Fruit fly (Drosophila melanogaster) whole organism, pupa: ENCODE data around the gene CG7367.

Source experiments
- CG10348 ChIP-seq: fragments of 200-800 bp; sonication (Bioruptor generic); IDR thresholded peaks from 2 replicates; pipeline ENCODE4 v1.3.6; 2022; ENCODE audit warnings: missing biosample characterization, missing genetic modification characterization
- CG12605 ChIP-seq: fragments of 200-800 bp; sonication (Bioruptor generic); IDR thresholded peaks from 2 replicates; pipeline ENCODE4 v1.3.6; 2022; ENCODE audit warnings: missing biosample characterization, missing genetic modification characterization
- CG13204 ChIP-seq: fragments of 200-800 bp; sonication (Bioruptor generic); optimal IDR thresholded peaks from 2 replicates; lab custom pipeline; 2018; ENCODE audit warnings: missing biosample characterization, mild to moderate bottlenecking, missing genetic modification characterization, moderate library complexity
- CG14655 ChIP-seq: fragments of 200-800 bp; sonication (Bioruptor generic); optimal IDR thresholded peaks from 3 replicates; lab custom pipeline; 2017; ENCODE audit warnings: mild to moderate bottlenecking, missing biosample characterization, missing genetic modification reagents, missing genetic modification characterization
- CG15710 ChIP-seq: fragments of 200-800 bp; sonication (Bioruptor generic); optimal IDR thresholded peaks from 2 replicates; lab custom pipeline; 2018; ENCODE audit warnings: missing biosample characterization, mild to moderate bottlenecking, missing genetic modification characterization, moderate library complexity
- CG17806 ChIP-seq: fragments of 200-800 bp; sonication (Bioruptor generic); optimal IDR thresholded peaks from 2 replicates; lab custom pipeline; 2018; ENCODE audit warnings: missing biosample characterization, mild to moderate bottlenecking, missing genetic modification characterization, moderate library complexity
- CG32121 ChIP-seq: fragments of 200-800 bp; sonication (Bioruptor generic); IDR thresholded peaks from 2 replicates; pipeline ENCODE4 v1.3.6; 2022; ENCODE audit warnings: missing biosample characterization, missing genetic modification characterization
- CG34367 ChIP-seq: fragments of 200-800 bp; sonication (Bioruptor generic); optimal IDR thresholded peaks from 2 replicates; lab custom pipeline; 2018; ENCODE audit warnings: missing biosample characterization, mild to moderate bottlenecking, missing genetic modification characterization
- CG4496 ChIP-seq: fragments of 200-800 bp; sonication (Bioruptor generic); IDR thresholded peaks from 3 replicates; pipeline ENCODE4 v1.3.6; 2022; ENCODE audit warnings: missing biosample characterization, missing genetic modification characterization
- CG8159 ChIP-seq: fragments of 200-800 bp; sonication (Bioruptor generic); optimal IDR thresholded peaks from 3 replicates; lab custom pipeline; 2018; ENCODE audit warnings: missing biosample characterization, mild to moderate bottlenecking, missing genetic modification characterization, moderate library complexity
- CG8301 ChIP-seq: fragments of 200-800 bp; sonication (Bioruptor generic); optimal IDR thresholded peaks from 2 replicates; lab custom pipeline; 2018; ENCODE audit warnings: missing biosample characterization, mild to moderate bottlenecking, missing genetic modification characterization
- CG9948 ChIP-seq: fragments of 200-800 bp; sonication (Bioruptor generic); optimal IDR thresholded peaks from 2 replicates; lab custom pipeline; 2018; ENCODE audit warnings: missing biosample characterization, mild to moderate bottlenecking, missing genetic modification characterization, moderate library complexity
- D1 ChIP-seq: fragments of 200-800 bp; sonication (Bioruptor generic); optimal IDR thresholded peaks from 2 replicates; lab custom pipeline; 2018; ENCODE audit warnings: missing biosample characterization, mild to moderate bottlenecking, missing genetic modification characterization, moderate library complexity
- EcR ChIP-seq: fragments of 200-800 bp; sonication (Bioruptor generic); optimal IDR thresholded peaks from 3 replicates; lab custom pipeline; 2019; ENCODE audit warnings: missing biosample characterization, missing genetic modification characterization, mild to moderate bottlenecking, moderate library complexity, missing genetic modification reagents
- Ets98B ChIP-seq: fragments of 200-800 bp; sonication (Bioruptor generic); IDR thresholded peaks from 2 replicates; pipeline ENCODE4 v1.3.6; 2022; ENCODE audit warnings: missing biosample characterization, missing genetic modification characterization
- Pif1A ChIP-seq: fragments of 200-800 bp; sonication (Bioruptor generic); optimal IDR thresholded peaks from 3 replicates; lab custom pipeline; 2016; ENCODE audit warnings: missing biosample characterization, missing genetic modification characterization
- Pif1B ChIP-seq: fragments of 200-800 bp; sonication (Bioruptor generic); optimal IDR thresholded peaks from 3 replicates; lab custom pipeline; 2016; ENCODE audit warnings: missing biosample characterization, missing genetic modification characterization
- Snoo ChIP-seq: fragments of 200-800 bp; sonication (Bioruptor generic); optimal IDR thresholded peaks from 3 replicates; lab custom pipeline; 2017; ENCODE audit warnings: missing biosample characterization, mild to moderate bottlenecking, missing genetic modification characterization, inconsistent platforms
- fd96Ca ChIP-seq: fragments of 200-800 bp; sonication (Bioruptor generic); IDR thresholded peaks from 3 replicates; pipeline ENCODE4 v1.3.6; 2022; ENCODE audit warnings: missing biosample characterization, missing genetic modification characterization
- gl ChIP-seq: fragments of 200-800 bp; sonication (Bioruptor generic); optimal IDR thresholded peaks from 2 replicates; lab custom pipeline; 2018; ENCODE audit warnings: missing biosample characterization, mild to moderate bottlenecking, missing genetic modification characterization
- rn ChIP-seq: fragments of 200-800 bp; sonication (Bioruptor generic); IDR thresholded peaks from 2 replicates; pipeline ENCODE4 v1.3.6; 2022; ENCODE audit warnings: missing biosample characterization, missing genetic modification characterization

Gene CG7367

dm6 chr2L:7998655-7999054, 40.9 kb downstream of the CG7367 start, which contains the start of gene Sirup:
Sirup (plus strand) TSS chr2L:7998869.
- TF ChIP-seq CG8159 (tag; lab: Kevin White, UChicago) (no peak), Snoo (tag; lab: Kevin White, UChicago) (peak; percentile 4), CG9948 (tag; lab: Kevin White, UChicago) (no peak), EcR (GFP tag; lab: Kevin White, UChicago) (peak; percentile 36), CG32121 (GFP tag; lab: Robert Waterston, UW) (peak; percentile 42; the same call in 1 of the 2 replicates), D1 (tag; lab: Kevin White, UChicago) (peak; percentile 59), Pif1B (GFP tag; lab: Kevin White, UChicago) (peak; percentile 16), CG15710 (tag; lab: Kevin White, UChicago) (peak; percentile 11), CG34367 (tag; lab: Kevin White, UChicago) (peak; percentile 10), CG12605 (GFP tag; lab: Robert Waterston, UW) (peak; percentile 75), CG13204 (GFP tag; lab: Kevin White, UChicago) (peak; percentile 0), CG4496 (0 out of 3 replicates have a peak, but pooled peaks have one; percentile 36), Ets98B (peak; percentile 59; the same call in 1 of the 2 replicates), CG8301 (tag; lab: Kevin White, UChicago) (no peak), Pif1A (GFP tag; lab: Kevin White, UChicago) (peak; percentile 48), gl (tag; lab: Kevin White, UChicago) (peak; percentile 9)

- TF ChIP-seq EcR (GFP tag; lab: Kevin White, UChicago) (no peak), Snoo (tag; lab: Kevin White, UChicago) (no peak), Pif1B (GFP tag; lab: Kevin White, UChicago) (no peak), CG8301 (tag; lab: Kevin White, UChicago) (no peak), CG14655 (no peak), CG12605 (GFP tag; lab: Robert Waterston, UW) (no peak), fd96Ca (GFP tag; lab: Robert Waterston, UW) (no peak), CG10348 (no peak), gl (tag; lab: Kevin White, UChicago) (no peak), Ets98B (no peak), CG13204 (GFP tag; lab: Kevin White, UChicago) (no peak)
Observed at dm6 chr2L:7998080-7998457, 41.5 kb downstream of the CG7367 start, which contains the start of gene CG7227. CG7227 (minus strand) TSS chr2L:7998151.

dm6 chr2L:7997290-7998079, 42.1 kb downstream of the CG7367 start:
- TF ChIP-seq gl (tag; lab: Kevin White, UChicago) (no peak), rn (GFP tag; lab: Robert Waterston, UW) (no peak), CG13204 (GFP tag; lab: Kevin White, UChicago) (no peak), Ets98B (no peak; the same call in 1 of the 2 replicates), Pif1A (GFP tag; lab: Kevin White, UChicago) (no peak), CG14655 (peak; percentile 67), CG32121 (GFP tag; lab: Robert Waterston, UW) (peak; percentile 52; the same call in 1 of the 2 replicates), CG34367 (tag; lab: Kevin White, UChicago) (peak; percentile 39), fd96Ca (GFP tag; lab: Robert Waterston, UW) (no peak), D1 (tag; lab: Kevin White, UChicago) (no peak), CG9948 (tag; lab: Kevin White, UChicago) (peak; percentile 43), CG4496 (no peak), CG17806 (tag; lab: Kevin White, UChicago) (peak; percentile 64), CG8301 (tag; lab: Kevin White, UChicago) (peak; percentile 53), CG8159 (tag; lab: Kevin White, UChicago) (peak; percentile 74), CG12605 (GFP tag; lab: Robert Waterston, UW) (0 out of 2 replicates have a peak, but pooled peaks have one; percentile 16), Snoo (tag; lab: Kevin White, UChicago) (no peak), CG15710 (tag; lab: Kevin White, UChicago) (peak; percentile 33), CG10348 (no peak), EcR (GFP tag; lab: Kevin White, UChicago) (peak; percentile 21), Pif1B (GFP tag; lab: Kevin White, UChicago) (no peak)

DNA sequence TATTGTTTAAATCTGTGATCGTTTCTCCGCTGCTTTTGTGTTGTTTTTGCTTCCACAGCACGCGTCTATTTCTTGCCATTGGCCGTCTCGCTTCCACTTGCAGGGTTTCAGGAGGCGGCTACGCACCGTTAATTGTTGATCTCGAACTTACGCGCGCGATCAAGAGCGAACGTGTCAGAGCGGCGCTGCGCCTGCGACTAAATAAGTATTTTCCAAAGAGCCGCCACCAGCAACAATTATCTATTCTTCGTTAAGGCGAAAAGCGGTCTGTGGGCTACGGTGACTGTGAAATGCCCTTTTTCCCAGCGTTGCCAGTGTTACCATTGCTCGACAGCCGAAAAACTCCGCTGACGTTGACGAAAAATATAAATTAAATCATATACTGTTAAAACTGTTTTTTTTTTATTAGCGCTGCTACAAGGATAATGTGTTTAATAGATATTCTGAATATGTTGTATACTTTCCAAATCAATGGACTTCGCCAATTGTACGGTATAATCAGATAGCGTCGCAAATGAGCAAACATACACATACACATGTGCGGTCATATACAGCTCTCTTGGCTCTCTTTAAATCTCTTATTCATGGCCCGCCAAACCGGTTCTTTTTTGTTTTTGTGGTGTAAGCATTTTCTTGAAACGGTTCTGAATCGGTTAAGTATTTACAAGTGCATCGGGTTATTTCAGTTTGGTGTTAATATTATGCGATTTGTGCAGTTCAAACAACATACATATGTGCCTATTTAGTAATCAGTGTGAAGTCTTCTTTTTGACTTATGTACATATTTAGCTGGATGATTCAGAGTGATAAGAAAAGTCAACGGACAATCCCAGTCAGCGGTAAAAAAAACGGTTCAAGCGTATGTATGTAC, 45.4 kb downstream of the CG7367 start, which contains the start of gene pes:
TSS of gene pes (minus strand) at position 201 of the 871 bp plus-strand sequence.
- TF ChIP-seq rn (GFP tag; lab: Robert Waterston, UW) (peak; percentile 81), D1 (tag; lab: Kevin White, UChicago) (peak; percentile 91), gl (tag; lab: Kevin White, UChicago) (peak; percentile 75), fd96Ca (GFP tag; lab: Robert Waterston, UW) (peak; percentile 96), Snoo (tag; lab: Kevin White, UChicago) (peak; percentile 91), CG8159 (tag; lab: Kevin White, UChicago) (peak; percentile 94), CG14655 (peak; percentile 93), CG4496 (peak; percentile 93), EcR (GFP tag; lab: Kevin White, UChicago) (peak; percentile 75), CG9948 (tag; lab: Kevin White, UChicago) (peak; percentile 89), CG12605 (GFP tag; lab: Robert Waterston, UW) (no peak), CG15710 (tag; lab: Kevin White, UChicago) (no peak), Ets98B (peak; percentile 85), Pif1A (GFP tag; lab: Kevin White, UChicago) (peak; percentile 97), CG13204 (GFP tag; lab: Kevin White, UChicago) (peak; percentile 51), Pif1B (GFP tag; lab: Kevin White, UChicago) (peak; percentile 97), CG10348 (no peak; the same call in 1 of the 2 replicates), CG17806 (tag; lab: Kevin White, UChicago) (peak; percentile 86), CG32121 (GFP tag; lab: Robert Waterston, UW) (peak; percentile 94), CG34367 (tag; lab: Kevin White, UChicago) (peak; percentile 61), CG8301 (tag; lab: Kevin White, UChicago) (peak; percentile 90)
- TF ChIP-seq, all 21 proteins: peak for 18
